Fruit fly (Drosophila melanogaster) whole organism, embryonic: Measurements from ENCODE around the gene klu.
A peak's percentile ranks its signal among the peaks of the same experiment; 100 is the strongest.

Experiments
- Atf-2 ChIP-seq: fragments of 200-800 bp; sonication (Bioruptor generic); optimal IDR thresholded peaks from 2 replicates; lab custom pipeline; 2016; ENCODE audit warnings: missing biosample characterization, missing genetic modification characterization
- CG1024 ChIP-seq: fragments of 200-800 bp; sonication (Bioruptor generic); IDR thresholded peaks from 2 replicates; pipeline ENCODE4 v1.3.6; 2022; ENCODE audit warnings: missing biosample characterization, missing genetic modification characterization
- CG10321 ChIP-seq: fragments of 200-800 bp; sonication (Bioruptor generic); IDR thresholded peaks from 2 replicates; pipeline ENCODE4 v1.3.6; 2022; ENCODE audit warnings: missing biosample characterization, missing genetic modification characterization
- CG10431 ChIP-seq: fragments of 200-800 bp; sonication (Bioruptor generic); optimal IDR thresholded peaks from 3 replicates; lab custom pipeline; 2018; ENCODE audit warnings: missing biosample characterization, mild to moderate bottlenecking, missing genetic modification characterization
- CG11085 ChIP-seq: fragments of 200-800 bp; sonication (Bioruptor generic); IDR thresholded peaks from 2 replicates; pipeline ENCODE4 v1.3.6; 2022; ENCODE audit warnings: missing biosample characterization, missing genetic modification characterization
- CG11398 ChIP-seq: fragments of 200-800 bp; sonication (Bioruptor generic); optimal IDR thresholded peaks from 2 replicates; lab custom pipeline; 2016; ENCODE audit warnings: missing biosample characterization, missing genetic modification characterization
- CG11696 ChIP-seq: fragments of 200-800 bp; sonication (Bioruptor generic); IDR thresholded peaks from 2 replicates; pipeline ENCODE4 v1.3.6; 2022; ENCODE audit warnings: missing biosample characterization, missing genetic modification characterization
- CG12236 ChIP-seq: fragments of 200-800 bp; sonication (Bioruptor generic); optimal IDR thresholded peaks from 2 replicates; lab custom pipeline; 2016; ENCODE audit warnings: missing biosample characterization, missing genetic modification characterization
- CG12391 ChIP-seq: fragments of 200-800 bp; sonication (Bioruptor generic); optimal IDR thresholded peaks from 3 replicates; lab custom pipeline; 2018; ENCODE audit warnings: missing biosample characterization, mild to moderate bottlenecking, missing genetic modification characterization, moderate library complexity
- CG15514 ChIP-seq: fragments of 200-800 bp; sonication (Bioruptor generic); optimal IDR thresholded peaks from 3 replicates; lab custom pipeline; 2017; ENCODE audit warnings: missing biosample characterization, missing genetic modification characterization, mild to moderate bottlenecking, moderate library complexity, missing genetic modification reagents
- CG15696 ChIP-seq: fragments of 200-800 bp; sonication (Bioruptor generic); optimal IDR thresholded peaks from 2 replicates; lab custom pipeline; 2019; ENCODE audit warnings: missing biosample characterization, mild to moderate bottlenecking, missing genetic modification characterization, moderate library complexity
- CG18764 ChIP-seq: fragments of 200-800 bp; sonication (Bioruptor generic); optimal IDR thresholded peaks from 3 replicates; lab custom pipeline; 2016; ENCODE audit warnings: missing biosample characterization, missing genetic modification characterization
- CG32767 ChIP-seq: fragments of 200-800 bp; sonication (Bioruptor generic); IDR thresholded peaks from 2 replicates; pipeline ENCODE4 v1.3.6; 2022; ENCODE audit warnings: missing biosample characterization, missing genetic modification characterization
- CG3281 ChIP-seq: fragments of 200-800 bp; sonication (Bioruptor generic); optimal IDR thresholded peaks from 3 replicates; lab custom pipeline; 2017; ENCODE audit warnings: missing biosample characterization, mild to moderate bottlenecking, missing genetic modification characterization
- CG34224 ChIP-seq: fragments of 200-800 bp; sonication (Bioruptor generic); IDR thresholded peaks from 3 replicates; pipeline ENCODE4 v1.3.6; 2022; ENCODE audit warnings: missing biosample characterization, missing genetic modification characterization; ENCODE audit not compliant: partially characterized antibody
- CG34376 ChIP-seq: fragments of 200-800 bp; sonication (Bioruptor generic); optimal IDR thresholded peaks from 2 replicates; lab custom pipeline; 2018; ENCODE audit warnings: missing biosample characterization, mild to moderate bottlenecking, missing genetic modification characterization
- CG3726 ChIP-seq: fragments of 200-800 bp; sonication (Bioruptor generic); IDR thresholded peaks from 3 replicates; pipeline ENCODE4, ENCODE4 v1.3.6; 2022; ENCODE audit warnings: missing biosample characterization, missing genetic modification characterization
- CG4730 ChIP-seq: fragments of 200-800 bp; sonication (Bioruptor generic); IDR thresholded peaks from 2 replicates; pipeline ENCODE4 v1.3.6; 2022; ENCODE audit warnings: missing biosample characterization, missing genetic modification characterization
- CG7786 ChIP-seq: fragments of 200-800 bp; sonication (Bioruptor generic); optimal IDR thresholded peaks from 2 replicates; lab custom pipeline; 2016; ENCODE audit warnings: missing biosample characterization, missing genetic modification characterization
- Camta ChIP-seq: fragments of 200-800 bp; sonication (Bioruptor generic); optimal IDR thresholded peaks from 2 replicates; lab custom pipeline; 2016; ENCODE audit warnings: missing biosample characterization, missing genetic modification characterization
- Deaf1 ChIP-seq: fragments of 200-800 bp; optimal IDR thresholded peaks from 3 replicates; lab custom pipeline; 2019; ENCODE audit warnings: missing biosample characterization, mild to moderate bottlenecking, missing genetic modification characterization, moderate library complexity
- Dfd ChIP-seq, 2 experiments: fragments of >200 bp; optimal IDR thresholded peaks; 2 replicates each; lab custom pipeline; 2017; ENCODE audit warnings: missing biosample characterization in 2 of 2, missing genetic modification characterization in 2 of 2
- Dref ChIP-seq: fragments of 200-800 bp; sonication (Bioruptor generic); IDR thresholded peaks from 2 replicates; pipeline ENCODE4 v1.3.6; 2022; ENCODE audit warnings: missing biosample characterization, missing genetic modification characterization
- Hand ChIP-seq: fragments of 200-800 bp; sonication (Bioruptor generic); optimal IDR thresholded peaks from 2 replicates; lab custom pipeline; 2017; ENCODE audit warnings: mild to moderate bottlenecking, missing biosample characterization, missing genetic modification reagents, missing genetic modification characterization
- Hsf ChIP-seq: fragments of 200-800 bp; sonication (Bioruptor generic); optimal IDR thresholded peaks from 3 replicates; lab custom pipeline; 2016; ENCODE audit warnings: missing biosample characterization, missing genetic modification characterization
- Lim3 ChIP-seq: fragments of 200-800 bp; sonication (Bioruptor generic); IDR thresholded peaks from 2 replicates; pipeline ENCODE4 v1.3.6; 2022; ENCODE audit warnings: missing biosample characterization, missing genetic modification characterization
- Lpt ChIP-seq: fragments of >200 bp; optimal IDR thresholded peaks from 2 replicates; lab custom pipeline; 2018; ENCODE audit warnings: missing biosample characterization, missing genetic modification characterization
- Rfx ChIP-seq: fragments of 200-800 bp; sonication (Bioruptor generic); IDR thresholded peaks from 2 replicates; pipeline ENCODE4 v1.3.6; 2022; ENCODE audit warnings: missing biosample characterization, missing genetic modification characterization
- Sin3A ChIP-seq: fragments of >200 bp; optimal IDR thresholded peaks from 2 replicates; lab custom pipeline; 2018
- Spps ChIP-seq: fragments of 200-800 bp; sonication (Bioruptor generic); optimal IDR thresholded peaks from 2 replicates; lab custom pipeline; 2018; ENCODE audit warnings: missing biosample characterization, mild to moderate bottlenecking, missing genetic modification characterization
- Xrp1 ChIP-seq: fragments of 200-800 bp; sonication (Bioruptor generic); IDR thresholded peaks from 2 replicates; pipeline ENCODE4 v1.3.6; 2022; ENCODE audit warnings: missing biosample characterization, missing genetic modification characterization
- abd-A ChIP-seq: fragments of 200-800 bp; sonication (Bioruptor generic); optimal IDR thresholded peaks from 3 replicates; lab custom pipeline; 2019; ENCODE audit warnings: missing biosample characterization, mild to moderate bottlenecking, missing genetic modification characterization, moderate library complexity
- cad ChIP-seq: fragments of >200 bp; optimal IDR thresholded peaks from 2 replicates; lab custom pipeline; 2017; ENCODE audit warnings: missing biosample characterization, missing genetic modification characterization
- corto ChIP-seq: fragments of 200-800 bp; sonication (Bioruptor generic); optimal IDR thresholded peaks from 2 replicates; lab custom pipeline; 2016; ENCODE audit warnings: missing biosample characterization, mild to moderate bottlenecking, missing genetic modification characterization, moderate library complexity
- ftz-f1 ChIP-seq: fragments of 200-800 bp; sonication (Bioruptor generic); optimal IDR thresholded peaks from 2 replicates; lab custom pipeline; 2016; ENCODE audit warnings: missing biosample characterization, missing genetic modification characterization
- gcm2 ChIP-seq: fragments of 200-800 bp; sonication (Bioruptor generic); optimal IDR thresholded peaks from 2 replicates; lab custom pipeline; 2016; ENCODE audit warnings: missing biosample characterization, missing genetic modification characterization
- gsb-n ChIP-seq: fragments of 200-800 bp; sonication (Bioruptor generic); optimal IDR thresholded peaks from 3 replicates; lab custom pipeline; 2018; ENCODE audit warnings: missing biosample characterization, mild to moderate bottlenecking, missing genetic modification characterization
- insv ChIP-seq, 2 experiments: fragments of 200-800 bp; sonication (Bioruptor generic); optimal IDR thresholded peaks; 3 replicates each; lab custom pipeline; 2016 to 2018; ENCODE audit warnings: missing biosample characterization in 2 of 2, missing genetic modification characterization in 2 of 2
- jumu ChIP-seq: fragments of 200-800 bp; sonication (Bioruptor generic); optimal IDR thresholded peaks from 3 replicates; lab custom pipeline; 2016; ENCODE audit warnings: missing biosample characterization, missing genetic modification characterization
- pb ChIP-seq: fragments of 200-800 bp; sonication (Bioruptor generic); optimal IDR thresholded peaks from 3 replicates; lab custom pipeline; 2016; ENCODE audit warnings: missing biosample characterization, missing genetic modification characterization
- peb ChIP-seq: fragments of 200-800 bp; sonication (Bioruptor generic); IDR thresholded peaks from 2 replicates; pipeline ENCODE4 v1.3.6; 2022; ENCODE audit warnings: missing biosample characterization, missing genetic modification characterization
- pfk ChIP-seq: fragments of 200-800 bp; sonication (Bioruptor generic); optimal IDR thresholded peaks from 2 replicates; lab custom pipeline; 2018; ENCODE audit warnings: missing biosample characterization, mild to moderate bottlenecking, missing genetic modification characterization, moderate library complexity
- pho ChIP-seq: fragments of 200-800 bp; sonication (Bioruptor generic); optimal IDR thresholded peaks from 2 replicates; lab custom pipeline; 2016; ENCODE audit warnings: missing biosample characterization, missing genetic modification characterization
- prd ChIP-seq, 3 experiments: fragments of >200 bp in 2 of 3; fragments of 200-800 bp in 1 of 3; sonication (Bioruptor generic) in 1 of 3; optimal IDR thresholded peaks in 2 of 3; IDR thresholded peaks in 1 of 3; 2 replicates in 2 of 3; 3 replicates in 1 of 3; pipeline versions ENCODE4 v1.3.6 to Lab custom; 2017 to 2022; ENCODE audit warnings: missing biosample characterization in 1 of 3, missing genetic modification characterization in 1 of 3
- psq ChIP-seq: fragments of 200-800 bp; sonication (Bioruptor generic); optimal IDR thresholded peaks from 2 replicates; lab custom pipeline; 2017; ENCODE audit warnings: missing biosample characterization, missing genetic modification characterization
- row ChIP-seq: fragments of 200-800 bp; sonication (Bioruptor generic); IDR thresholded peaks from 3 replicates; pipeline ENCODE4 v1.3.6; 2022; ENCODE audit warnings: missing biosample characterization, missing genetic modification characterization
- sqz ChIP-seq: fragments of 200-800 bp; sonication (Bioruptor generic); optimal IDR thresholded peaks from 3 replicates; lab custom pipeline; 2018; ENCODE audit warnings: missing biosample characterization, mild to moderate bottlenecking, missing genetic modification characterization
- trem ChIP-seq: fragments of 200-800 bp; optimal IDR thresholded peaks from 3 replicates; lab custom pipeline; 2019; ENCODE audit warnings: missing biosample characterization, mild to moderate bottlenecking, missing genetic modification characterization, moderate library complexity
- tup ChIP-seq: fragments of 200-800 bp; sonication (Bioruptor generic); optimal IDR thresholded peaks from 2 replicates; lab custom pipeline; 2016; ENCODE audit warnings: missing biosample characterization, mild to moderate bottlenecking, missing genetic modification characterization, moderate library complexity
- unpg ChIP-seq: fragments of 200-800 bp; sonication (Bioruptor generic); optimal IDR thresholded peaks from 3 replicates; lab custom pipeline; 2018; ENCODE audit warnings: missing biosample characterization, mild to moderate bottlenecking, missing genetic modification characterization, moderate library complexity
- yki ChIP-seq: fragments of >200 bp; optimal IDR thresholded peaks from 3 replicates; lab custom pipeline; 2018
- zfh2 ChIP-seq: fragments of 200-800 bp; sonication (Bioruptor generic); optimal IDR thresholded peaks from 2 replicates; lab custom pipeline; 2016; ENCODE audit warnings: missing biosample characterization, missing genetic modification characterization

The klu gene

DNA sequence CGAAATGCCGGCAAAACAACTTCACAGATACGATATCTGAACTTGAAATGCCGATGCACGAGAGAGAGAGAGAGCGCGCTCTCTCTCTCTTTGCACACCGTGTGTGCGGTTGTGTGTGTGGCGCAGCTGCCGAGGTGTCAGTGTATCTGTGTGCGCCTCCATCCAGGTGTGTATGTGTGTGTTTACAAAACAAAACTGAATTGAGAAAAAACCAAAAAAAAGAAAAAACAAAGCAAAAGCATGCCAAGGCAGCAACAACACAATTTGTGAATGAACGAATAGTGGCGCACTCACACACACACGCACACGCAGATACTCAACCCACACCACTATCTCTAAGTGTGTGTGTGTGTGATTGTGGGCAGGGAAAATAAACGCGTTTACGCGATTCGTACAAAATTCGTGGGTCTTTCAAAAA is 1.4 kb upstream of the klu start (continued):
- TF ChIP-seq CG34224 (GFP tag; lab: Robert Waterston, UW) (peak; percentile 47), Rfx (peak; percentile 25; the same call in 1 of the 2 replicates), CG34376 (GFP tag; lab: Kevin White, UChicago) (peak; percentile 33), jumu (GFP tag; lab: Kevin White, UChicago) (no peak), Lpt (GFP tag; lab: Kevin White, UChicago) (no peak), CG3726 (GFP tag; lab: Robert Waterston, UW) (no peak), trem (no peak), Hand (no peak), cad (GFP tag; lab: Kevin White, UChicago) (no peak), Camta (GFP tag; lab: Kevin White, UChicago) (no peak), insv (GFP tag; optimal IDR thresholded peaks at IDR 0.05; lab: Kevin White, UChicago) (no peak), pb (GFP tag; lab: Kevin White, UChicago) (no peak), prd (optimal IDR thresholded peaks at IDR 0.05; lab: Kevin White, UChicago) (no peak), prd (GFP tag; IDR thresholded peaks at IDR 0.05; lab: Robert Waterston, UW) (no peak; the same call in 2 of the 3 replicates), CG11696 (GFP tag; lab: Robert Waterston, UW) (no peak), CG11398 (GFP tag; lab: Kevin White, UChicago) (no peak), CG10431 (GFP tag; lab: Kevin White, UChicago) (no peak), CG32767 (GFP tag; lab: Robert Waterston, UW) (0 out of 2 replicates have a peak, but pooled peaks have one; percentile 24), CG7786 (GFP tag; lab: Kevin White, UChicago) (no peak), ftz-f1 (GFP tag; lab: Kevin White, UChicago) (peak; percentile 54), CG12236 (no peak), gcm2 (GFP tag; lab: Kevin White, UChicago) (no peak), Dref (GFP tag; lab: Robert Waterston, UW) (no peak), CG1024 (no peak), corto (GFP tag; lab: Kevin White, UChicago) (peak; percentile 53), Atf-2 (GFP tag; lab: Kevin White, UChicago) (no peak), yki (lab: Kevin White, UChicago) (peak; percentile 98), Hsf (GFP tag; lab: Kevin White, UChicago) (no peak), CG3281 (GFP tag; lab: Kevin White, UChicago) (no peak), Deaf1 (tag; lab: Kevin White, UChicago) (peak; percentile 80), zfh2 (GFP tag; lab: Kevin White, UChicago) (no peak), pfk (GFP tag; lab: Kevin White, UChicago) (no peak), Lim3 (no peak), CG12391 (no peak), CG11085 (no peak), CG15696 (tag; lab: Kevin White, UChicago) (no peak), row (GFP tag; lab: Robert Waterston, UW) (no peak), pho (GFP tag; lab: Kevin White, UChicago) (peak; percentile 8), psq (GFP tag; lab: Kevin White, UChicago) (no peak), Dfd (GFP tag; optimal IDR thresholded peaks at IDR 0.05; lab: Kevin White, UChicago) (peak in 1 of 2 experiments; percentile 44), CG15514 (GFP tag; lab: Kevin White, UChicago) (no peak), tup (GFP tag; lab: Kevin White, UChicago) (no peak), gsb-n (tag; lab: Kevin White, UChicago) (no peak), Spps (no peak), Sin3A (lab: Kevin White, UChicago) (no peak), CG10321 (no peak), sqz (GFP tag; lab: Kevin White, UChicago) (peak; percentile 98), Xrp1 (GFP tag; lab: Robert Waterston, UW) (no peak; the same call in 1 of the 2 replicates), CG4730 (no peak), abd-A (tag; lab: Kevin White, UChicago) (peak; percentile 83), CG18764 (GFP tag; lab: Kevin White, UChicago) (no peak), unpg (no peak), peb (GFP tag; lab: Robert Waterston, UW) (0 out of 2 replicates have a peak, but pooled peaks have one; percentile 17)
